Worm (Caenorhabditis elegans) whole organism, L4 larva: ENCODE data around the gene F49C5.16.

Source experiments
- D1046.2 ChIP-seq: fragments of 200-800 bp; sonication (Bioruptor generic); IDR thresholded peaks from 2 replicates; pipeline ENCODE4 v1.3.6; 2022; ENCODE audit warnings: missing genetic modification characterization, missing compliant biosample characterization
- F26F4.8 ChIP-seq: fragments of 200-800 bp; sonication (Bioruptor generic); conservative IDR thresholded peaks from 2 replicates; pipeline ENCODE4 v1.3.6; 2022; ENCODE audit warnings: missing genetic modification characterization, missing compliant biosample characterization
- F37D6.2 ChIP-seq: sonication (generic microtip); optimal IDR thresholded peaks from 2 replicates; lab custom pipeline; 2016; ENCODE audit warnings: mild to moderate bottlenecking, missing genetic modification characterization, missing compliant biosample characterization
- F44E2.7 ChIP-seq: fragments of 200-800 bp; sonication (Bioruptor generic); IDR thresholded peaks from 2 replicates; pipeline ENCODE4 v2.1.2; 2022; ENCODE audit warnings: missing genetic modification characterization, missing compliant biosample characterization
- F49E8.2 ChIP-seq: sonication (generic microtip); optimal IDR thresholded peaks from 2 replicates; lab custom pipeline; 2016; ENCODE audit warnings: missing compliant biosample characterization, mild to moderate bottlenecking, missing genetic modification characterization, borderline replicate concordance
- R02D3.7 ChIP-seq: fragments of 150-350 bp; sonication (generic microtip); optimal IDR thresholded peaks from 3 replicates; lab custom pipeline; 2014; ENCODE audit warnings: missing biosample characterization, missing genetic modification characterization
- Y105C5A.15 ChIP-seq: fragments of 200-800 bp; sonication (Bioruptor generic); IDR thresholded peaks from 2 replicates; pipeline ENCODE4 v1.3.6; 2022; ENCODE audit warnings: missing genetic modification characterization, missing compliant biosample characterization
- ZK337.2 ChIP-seq: fragments of 200-800 bp; sonication (Bioruptor generic); IDR thresholded peaks from 2 replicates; pipeline ENCODE4 v1.3.6; 2022; ENCODE audit warnings: missing genetic modification reagents, missing genetic modification characterization, missing compliant biosample characterization
- aly-2 ChIP-seq: sonication (generic microtip); optimal IDR thresholded peaks from 2 replicates; lab custom pipeline; 2018; ENCODE audit warnings: missing biosample characterization, missing genetic modification characterization
- arid-1 ChIP-seq: fragments of 200-800 bp; sonication (Bioruptor generic); conservative IDR thresholded peaks from 2 replicates; pipeline ENCODE4 v1.3.6; 2022; ENCODE audit warnings: missing genetic modification reagents, missing genetic modification characterization, missing compliant biosample characterization
- ceh-20 ChIP-seq: fragments of 200-800 bp; sonication (Bioruptor generic); IDR thresholded peaks from 2 replicates; pipeline ENCODE4 v1.3.6; 2022; ENCODE audit warnings: missing genetic modification reagents, missing genetic modification characterization, missing compliant biosample characterization
- ceh-62 ChIP-seq: sonication (generic microtip); optimal IDR thresholded peaks from 2 replicates; lab custom pipeline; 2017; ENCODE audit warnings: missing biosample characterization, missing genetic modification characterization
- daf-16 ChIP-seq, 3 experiments: sonication (generic microtip); optimal IDR thresholded peaks; 2 replicates each; lab custom pipeline; 2016 to 2017; ENCODE audit warnings: missing genetic modification characterization in 3 of 3, missing genetic modification reagents in 3 of 3, mild to moderate bottlenecking in 2 of 3, missing compliant biosample characterization in 2 of 3, missing biosample characterization in 1 of 3, moderate library complexity in 1 of 3
- duxl-1 ChIP-seq: sonication (generic microtip); optimal IDR thresholded peaks from 2 replicates; lab custom pipeline; 2016; ENCODE audit warnings: mild to moderate bottlenecking, missing genetic modification characterization, moderate library complexity, missing compliant biosample characterization; ENCODE audit not compliant: poor library complexity
- hif-1 ChIP-seq, 2 experiments: sonication (generic microtip); optimal IDR thresholded peaks; 2 replicates each; lab custom pipeline; 2016 to 2017; ENCODE audit warnings: missing compliant biosample characterization in 2 of 2, missing genetic modification characterization in 2 of 2, missing genetic modification reagents in 2 of 2, missing genotype in 2 of 2, mild to moderate bottlenecking in 1 of 2
- hlh-11 ChIP-seq: fragments of 200-800 bp; sonication (Bioruptor generic); optimal IDR thresholded peaks from 2 replicates; lab custom pipeline; 2018; ENCODE audit warnings: mild to moderate bottlenecking, missing genetic modification characterization, missing compliant biosample characterization
- hlh-30 ChIP-seq: sonication (generic microtip); optimal IDR thresholded peaks from 2 replicates; lab custom pipeline; 2017; ENCODE audit warnings: antibody characterized with exemption, mild to moderate bottlenecking, missing genetic modification characterization, missing compliant biosample characterization; ENCODE audit not compliant: insufficient read depth
- hmg-1.1 ChIP-seq: fragments of 200-800 bp; sonication (Bioruptor generic); IDR thresholded peaks from 2 replicates; pipeline ENCODE4 v1.3.6; 2022; ENCODE audit warnings: missing genetic modification reagents, missing genetic modification characterization, missing compliant biosample characterization
- lim-7 ChIP-seq: fragments of 200-800 bp; sonication (Bioruptor generic); IDR thresholded peaks from 2 replicates; pipeline ENCODE4 v1.3.6; 2022; ENCODE audit warnings: missing genetic modification characterization, missing compliant biosample characterization
- lin-1 ChIP-seq: fragments of 200-800 bp; sonication (Bioruptor generic); IDR thresholded peaks from 2 replicates; pipeline ENCODE4 v1.3.6; 2022; ENCODE audit warnings: missing genetic modification reagents, missing genetic modification characterization, missing compliant biosample characterization
- lin-13 ChIP-seq: fragments of 150-350 bp; optimal IDR thresholded peaks from 2 replicates; lab custom pipeline; 2014; ENCODE audit warnings: missing biosample characterization, missing genetic modification reagents, missing genetic modification characterization
- madf-9 ChIP-seq: fragments of 200-800 bp; sonication (Bioruptor generic); conservative IDR thresholded peaks from 2 replicates; pipeline ENCODE4 v1.3.6; 2022; ENCODE audit warnings: missing genetic modification reagents, missing genetic modification characterization, missing compliant biosample characterization
- mdl-1 ChIP-seq, 2 experiments: fragments of 150-350 bp in 1 of 2; sonication (generic microtip) in 1 of 2; optimal IDR thresholded peaks; 2 replicates each; lab custom pipeline; 2014 to 2017; ENCODE audit warnings: missing biosample characterization in 2 of 2, missing genetic modification characterization in 2 of 2
- mxl-3 ChIP-seq: fragments of 200-800 bp; sonication (Bioruptor generic); optimal IDR thresholded peaks from 2 replicates; lab custom pipeline; 2018; ENCODE audit warnings: mild to moderate bottlenecking, missing genetic modification characterization, missing compliant biosample characterization
- nhr-102 ChIP-seq: sonication (generic microtip); optimal IDR thresholded peaks from 2 replicates; lab custom pipeline; 2016; ENCODE audit warnings: mild to moderate bottlenecking, missing genetic modification characterization, moderate library complexity, missing compliant biosample characterization
- nhr-111 ChIP-seq: fragments of 200-800 bp; sonication (Bioruptor generic); optimal IDR thresholded peaks from 2 replicates; lab custom pipeline; 2018; ENCODE audit warnings: mild to moderate bottlenecking, missing genetic modification characterization, missing compliant biosample characterization
- nhr-237 ChIP-seq: sonication (generic microtip); optimal IDR thresholded peaks from 2 replicates; lab custom pipeline; 2017; ENCODE audit warnings: missing biosample characterization, missing genetic modification characterization
- nhr-25 ChIP-seq: sonication (generic microtip); optimal IDR thresholded peaks from 2 replicates; lab custom pipeline; 2017; ENCODE audit warnings: missing genetic modification characterization, mild to moderate bottlenecking, missing compliant biosample characterization, antibody characterized with exemption, moderate library complexity, borderline replicate concordance; ENCODE audit not compliant: insufficient read depth
- nhr-41 ChIP-seq: fragments of 200-800 bp; sonication (Bioruptor generic); IDR thresholded peaks from 2 replicates; pipeline ENCODE4 v1.3.6; 2022; ENCODE audit warnings: missing genetic modification reagents, missing genetic modification characterization, missing compliant biosample characterization
- nhr-42 ChIP-seq: fragments of 200-800 bp; sonication (Bioruptor generic); IDR thresholded peaks from 2 replicates; pipeline ENCODE4 v1.3.6; 2022; ENCODE audit warnings: missing genetic modification characterization, missing compliant biosample characterization
- nhr-48 ChIP-seq: sonication (generic microtip); optimal IDR thresholded peaks from 2 replicates; lab custom pipeline; 2016; ENCODE audit warnings: mild to moderate bottlenecking, missing genetic modification characterization, missing compliant biosample characterization
- pha-4 ChIP-seq, 2 experiments: fragments of 150-350 bp in 1 of 2; fragments of 200-800 bp in 1 of 2; sonication (Bioruptor generic) in 1 of 2; IDR thresholded peaks in 1 of 2; optimal IDR thresholded peaks in 1 of 2; 2 replicates each; pipeline versions ENCODE4 v1.3.6 to Lab custom; 2014 to 2022; ENCODE audit warnings: missing genetic modification characterization in 2 of 2, missing genetic modification reagents in 2 of 2, missing biosample characterization in 1 of 2, missing compliant biosample characterization in 1 of 2
- php-3 ChIP-seq: fragments of 200-800 bp; sonication (Bioruptor generic); IDR thresholded peaks from 2 replicates; pipeline ENCODE4 v1.3.6; 2022; ENCODE audit warnings: missing genetic modification reagents, missing genetic modification characterization, missing compliant biosample characterization
- sdz-12 ChIP-seq: fragments of 200-800 bp; sonication (Bioruptor generic); optimal IDR thresholded peaks from 2 replicates; lab custom pipeline; 2018; ENCODE audit warnings: mild to moderate bottlenecking, missing genetic modification characterization, missing compliant biosample characterization
- set-16 ChIP-seq: fragments of 200-800 bp; sonication (Bioruptor generic); IDR thresholded peaks from 2 replicates; pipeline ENCODE4 v1.3.6; 2022; ENCODE audit warnings: missing genetic modification reagents, missing genetic modification characterization, missing compliant biosample characterization
- snpc-4 ChIP-seq: fragments of 150-350 bp; optimal IDR thresholded peaks from 2 replicates; lab custom pipeline; 2014; ENCODE audit warnings: missing biosample characterization, missing genetic modification characterization
- spr-1 ChIP-seq: sonication (generic microtip); optimal IDR thresholded peaks from 2 replicates; lab custom pipeline; 2016; ENCODE audit warnings: mild to moderate bottlenecking, missing genetic modification characterization, missing compliant biosample characterization
- tra-1 ChIP-seq: fragments of 200-800 bp; sonication (Bioruptor generic); IDR thresholded peaks from 2 replicates; pipeline ENCODE4 v1.3.6; 2022; ENCODE audit warnings: missing genetic modification reagents, missing genetic modification characterization, missing compliant biosample characterization
- unc-130 ChIP-seq: sonication (generic microtip); optimal IDR thresholded peaks from 2 replicates; lab custom pipeline; 2016; ENCODE audit warnings: missing genetic modification reagents, missing genetic modification characterization, missing compliant biosample characterization
- unc-39 ChIP-seq: sonication (generic microtip); optimal IDR thresholded peaks from 2 replicates; lab custom pipeline; 2017; ENCODE audit warnings: missing biosample characterization, missing genetic modification characterization
- vab-7 ChIP-seq: fragments of 200-800 bp; sonication (Bioruptor generic); IDR thresholded peaks from 2 replicates; pipeline ENCODE4 v1.3.6; 2022; ENCODE audit warnings: missing genetic modification reagents, missing genetic modification characterization, missing compliant biosample characterization
- zag-1 ChIP-seq: fragments of 150-350 bp; optimal IDR thresholded peaks from 2 replicates; lab custom pipeline; 2014; ENCODE audit warnings: missing biosample characterization, missing genetic modification characterization
- zfp-3 ChIP-seq: fragments of 200-800 bp; sonication (Bioruptor generic); conservative IDR thresholded peaks from 2 replicates; pipeline ENCODE4 v1.3.6; 2022; ENCODE audit warnings: missing genetic modification reagents, missing genetic modification characterization, missing compliant biosample characterization
- zip-11 ChIP-seq: fragments of 200-800 bp; sonication (Bioruptor generic); IDR thresholded peaks from 2 replicates; pipeline ENCODE4 v1.3.6; 2022; ENCODE audit warnings: missing genetic modification characterization, missing compliant biosample characterization
- zip-2 ChIP-seq: fragments of 150-350 bp; optimal IDR thresholded peaks from 2 replicates; lab custom pipeline; 2014; ENCODE audit warnings: missing biosample characterization, missing genetic modification characterization
- ztf-7 ChIP-seq: fragments of 150-350 bp; optimal IDR thresholded peaks from 2 replicates; lab custom pipeline; 2014; ENCODE audit warnings: missing biosample characterization, missing genetic modification characterization

Gene F49C5.16

DNA sequence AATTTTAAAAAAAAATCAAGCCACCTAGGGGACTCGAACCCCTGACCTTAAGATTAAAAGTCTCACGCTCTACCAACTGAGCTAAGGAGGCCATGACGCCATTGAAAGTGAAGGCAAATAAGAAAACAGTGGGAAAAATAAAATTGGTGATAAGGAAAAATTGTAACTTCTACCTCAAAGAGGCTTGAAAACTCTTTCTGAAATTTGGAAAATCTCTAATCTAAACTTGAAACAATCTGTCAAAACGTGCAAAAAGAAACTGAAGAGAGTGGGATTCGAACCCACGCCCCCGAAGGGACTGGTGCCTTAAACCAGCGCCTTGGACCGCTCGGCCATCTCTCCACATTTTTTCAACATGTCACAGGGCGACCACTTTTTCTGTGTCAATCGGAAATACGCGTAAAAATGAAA is 6.0 kb upstream of the F49C5.16 start (continued):
- TF ChIP-seq zip-2 (tag; lab: Kevin White, UChicago) (peak; percentile 47), set-16 (GFP tag; lab: Robert Waterston, UW) (peak; percentile 15; the same call in 1 of the 2 replicates), madf-9 (GFP tag; lab: Robert Waterston, UW) (0 out of 2 replicates have a peak, but pooled peaks have one; percentile 12), lin-13 (peak; percentile 34), hif-1 (tag; optimal IDR thresholded peaks at IDR 0.05; lab: Kevin White, UChicago) (peak in 1 of 2 experiments; percentile 39), spr-1 (tag; lab: Kevin White, UChicago) (peak; percentile 49), vab-7 (GFP tag; lab: Robert Waterston, UW) (peak; percentile 76)

DNA sequence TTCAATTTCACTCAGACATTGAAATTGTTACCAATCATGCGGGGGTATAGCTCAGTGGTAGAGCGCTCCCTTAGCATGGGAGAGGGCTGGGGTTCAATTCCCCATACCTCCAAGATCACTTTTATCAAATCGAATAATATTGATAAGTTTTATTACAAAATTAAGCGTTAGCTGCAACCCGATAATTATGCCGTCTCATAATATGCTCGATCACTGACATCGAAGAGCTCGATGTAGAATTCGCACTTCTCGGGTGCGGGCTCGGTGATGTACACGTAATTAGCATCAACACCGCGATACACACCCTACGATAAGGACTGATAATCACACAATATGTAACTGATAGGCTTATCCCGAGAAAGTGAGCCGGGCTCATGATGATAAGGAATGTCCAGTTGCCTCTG is 5.1 kb upstream of the F49C5.16 start:
- no peak for TF ChIP-seq nhr-111 (GFP tag; lab: Kevin White, UChicago)
- TF ChIP-seq nhr-237 (tag; lab: Kevin White, UChicago), result no peak
- no peak for TF ChIP-seq ztf-7 (tag; lab: Kevin White, UChicago)
- no peak for TF ChIP-seq aly-2
- TF ChIP-seq zfp-3 (GFP tag; lab: Robert Waterston, UW), result no peak
- peak; percentile 74 for TF ChIP-seq lim-7 (GFP tag; lab: Robert Waterston, UW)
- TF ChIP-seq sdz-12 (GFP tag; lab: Kevin White, UChicago), result no peak
- TF ChIP-seq hlh-11 (tag; lab: Kevin White, UChicago), result peak; percentile 3
- TF ChIP-seq nhr-42 (GFP tag; lab: Robert Waterston, UW), result no peak
- TF ChIP-seq F44E2.7, result 0 out of 2 replicates have a peak, but pooled peaks have one; percentile 68
- no peak for TF ChIP-seq ceh-62
- no peak for TF ChIP-seq duxl-1 (tag; lab: Kevin White, UChicago)
- no peak for TF ChIP-seq unc-130 (GFP tag; lab: Kevin White, UChicago)
- no peak for TF ChIP-seq nhr-41 (GFP tag; lab: Robert Waterston, UW)
- no peak for TF ChIP-seq zag-1 (tag; lab: Kevin White, UChicago)
- TF ChIP-seq F37D6.2, result no peak
- 0 out of 2 replicates have a peak, but pooled peaks have one; percentile 49 for TF ChIP-seq D1046.2
- TF ChIP-seq F49E8.2 (tag; lab: Kevin White, UChicago), result peak; percentile 4
- TF ChIP-seq zip-2 (tag; lab: Kevin White, UChicago), result peak; percentile 36
- TF ChIP-seq ZK337.2 (GFP tag; lab: Robert Waterston, UW), result 0 out of 2 replicates have a peak, but pooled peaks have one; percentile 40
- peak; percentile 80 for TF ChIP-seq F26F4.8 (GFP tag; lab: Robert Waterston, UW)
- peak; percentile 9 for TF ChIP-seq nhr-48 (tag; lab: Kevin White, UChicago)
- TF ChIP-seq snpc-4 (tag; lab: Kevin White, UChicago), result no peak
- TF ChIP-seq lin-1 (GFP tag; lab: Robert Waterston, UW), result peak; percentile 49; the same call in 1 of the 2 replicates
- TF ChIP-seq madf-9 (GFP tag; lab: Robert Waterston, UW), result 0 out of 2 replicates have a peak, but pooled peaks have one; percentile 36
- TF ChIP-seq R02D3.7 (tag; lab: Kevin White, UChicago), result no peak
- TF ChIP-seq daf-16 (GFP tag; optimal IDR thresholded peaks at IDR 0.05; lab: Kevin White, UChicago), result peak; percentile 42 to 84
- TF ChIP-seq daf-16 (tag; optimal IDR thresholded peaks at IDR 0.05; lab: Kevin White, UChicago), result no peak
- TF ChIP-seq php-3 (GFP tag; lab: Robert Waterston, UW), result no peak
- TF ChIP-seq ceh-20 (GFP tag; lab: Robert Waterston, UW), result no peak
- TF ChIP-seq mdl-1 (tag; optimal IDR thresholded peaks at IDR 0.05; lab: Kevin White, UChicago), result no peak
- peak; percentile 58 for TF ChIP-seq nhr-102 (tag; lab: Kevin White, UChicago)
- TF ChIP-seq pha-4 (GFP tag; IDR thresholded peaks at IDR 0.05; lab: Robert Waterston, UW), result peak; percentile 45; the same call in 1 of the 2 replicates
- TF ChIP-seq pha-4 (tag; optimal IDR thresholded peaks at IDR 0.05; lab: Kevin White, UChicago), result no peak
- TF ChIP-seq nhr-25 (tag; lab: Kevin White, UChicago), result no peak
- no peak for TF ChIP-seq mxl-3
- TF ChIP-seq zip-11 (GFP tag; lab: Robert Waterston, UW), result no peak
- TF ChIP-seq lin-13, result peak; percentile 54
- TF ChIP-seq tra-1, result peak; percentile 60; the same call in 1 of the 2 replicates
- TF ChIP-seq hmg-1.1 (GFP tag; lab: Robert Waterston, UW), result no peak
- TF ChIP-seq arid-1 (GFP tag; lab: Robert Waterston, UW), result 0 out of 2 replicates have a peak, but pooled peaks have one; percentile 40
- no peak for TF ChIP-seq Y105C5A.15 (GFP tag; lab: Robert Waterston, UW)
- no peak for TF ChIP-seq unc-39
- peak; percentile 22 for TF ChIP-seq hlh-30 (tag; lab: Kevin White, UChicago)
